Worm (Caenorhabditis elegans) whole organism, young adult: ENCODE results near the gene str-139.

Source experiments
- B0336.3 ChIP-seq: fragments of 200-800 bp; sonication (Bioruptor generic); IDR thresholded peaks from 2 replicates; pipeline ENCODE4 v1.3.6; 2022; ENCODE audit warnings: missing genetic modification characterization, missing compliant biosample characterization
- C06A6.2 ChIP-seq: fragments of 200-800 bp; sonication (Bioruptor generic); conservative IDR thresholded peaks from 2 replicates; pipeline ENCODE4 v1.3.6; 2022; ENCODE audit warnings: missing genetic modification characterization, missing compliant biosample characterization
- F22D6.2 ChIP-seq: sonication (generic microtip); optimal IDR thresholded peaks from 2 replicates; lab custom pipeline; 2016; ENCODE audit warnings: mild to moderate bottlenecking, missing genetic modification characterization, missing compliant biosample characterization
- F49E8.2 ChIP-seq: sonication (generic microtip); optimal IDR thresholded peaks from 3 replicates; lab custom pipeline; 2017; ENCODE audit warnings: missing genetic modification characterization, mild to moderate bottlenecking, missing compliant biosample characterization, antibody characterized with exemption, moderate library complexity; ENCODE audit not compliant: insufficient read depth
- F55B11.4 ChIP-seq: sonication (generic microtip); optimal IDR thresholded peaks from 2 replicates; lab custom pipeline; 2016; ENCODE audit warnings: missing compliant biosample characterization, missing genetic modification characterization, borderline replicate concordance; ENCODE audit not compliant: insufficient read depth
- akir-1 ChIP-seq: fragments of 200-800 bp; sonication (Bioruptor generic); optimal IDR thresholded peaks from 2 replicates; lab custom pipeline; 2018; ENCODE audit warnings: mild to moderate bottlenecking, missing genetic modification characterization, moderate library complexity, missing compliant biosample characterization
- aptf-2 ChIP-seq: fragments of 200-800 bp; sonication (Bioruptor generic); conservative IDR thresholded peaks from 2 replicates; pipeline ENCODE4 v1.3.6; 2022; ENCODE audit warnings: missing genetic modification reagents, missing genetic modification characterization, missing compliant biosample characterization
- bed-2 ChIP-seq: fragments of 200-800 bp; sonication (Bioruptor generic); IDR thresholded peaks from 2 replicates; pipeline ENCODE4 v1.3.6; 2022; ENCODE audit warnings: missing genetic modification reagents, missing genetic modification characterization, missing compliant biosample characterization
- cebp-2 ChIP-seq: fragments of 200-800 bp; sonication (Bioruptor generic); IDR thresholded peaks from 2 replicates; pipeline ENCODE4 v1.3.6; 2022; ENCODE audit warnings: missing genetic modification characterization, missing compliant biosample characterization
- ceh-100 ChIP-seq: fragments of 200-800 bp; sonication (Bioruptor generic); IDR thresholded peaks from 2 replicates; pipeline ENCODE4 v1.3.6; 2022; ENCODE audit warnings: missing genetic modification reagents, missing genetic modification characterization, missing compliant biosample characterization
- ceh-40 ChIP-seq: fragments of 200-800 bp; sonication (Bioruptor generic); IDR thresholded peaks from 2 replicates; pipeline ENCODE4 v1.3.6; 2022; ENCODE audit warnings: missing genetic modification characterization, missing compliant biosample characterization
- ceh-79 ChIP-seq: sonication (generic microtip); optimal IDR thresholded peaks from 2 replicates; lab custom pipeline; 2017; ENCODE audit warnings: mild to moderate bottlenecking, missing genetic modification characterization, missing compliant biosample characterization
- dpl-1 ChIP-seq: fragments of 150-350 bp; optimal IDR thresholded peaks from 2 replicates; lab custom pipeline; 2014; ENCODE audit warnings: missing biosample characterization, missing genetic modification reagents, missing genetic modification characterization
- ets-4 ChIP-seq: fragments of 200-800 bp; sonication (Bioruptor generic); optimal IDR thresholded peaks from 2 replicates; lab custom pipeline; 2018; ENCODE audit warnings: mild to moderate bottlenecking, missing genetic modification characterization, missing compliant biosample characterization
- fkh-3 ChIP-seq: sonication (generic microtip); optimal IDR thresholded peaks from 2 replicates; lab custom pipeline; 2016; ENCODE audit warnings: mild to moderate bottlenecking, missing genetic modification characterization, missing compliant biosample characterization
- gei-17 ChIP-seq: fragments of 200-800 bp; sonication (Bioruptor generic); optimal IDR thresholded peaks from 2 replicates; lab custom pipeline; 2018; ENCODE audit warnings: mild to moderate bottlenecking, missing genetic modification characterization, missing compliant biosample characterization
- him-1 ChIP-seq: sonication (generic microtip); optimal IDR thresholded peaks from 2 replicates; lab custom pipeline; 2016; ENCODE audit warnings: missing genotype, missing genetic modification reagents, missing genetic modification characterization, missing compliant biosample characterization
- hlh-12 ChIP-seq: sonication (generic microtip); optimal IDR thresholded peaks from 2 replicates; lab custom pipeline; 2016; ENCODE audit warnings: missing genetic modification characterization, missing compliant biosample characterization
- hlh-26 ChIP-seq: fragments of 200-800 bp; sonication (Bioruptor generic); conservative IDR thresholded peaks from 2 replicates; pipeline ENCODE4 v1.3.6; 2022; ENCODE audit warnings: missing genetic modification reagents, missing genetic modification characterization, missing compliant biosample characterization
- hrde-1 ChIP-seq: sonication (generic microtip); optimal IDR thresholded peaks from 2 replicates; lab custom pipeline; 2016; ENCODE audit warnings: missing genetic modification characterization, mild to moderate bottlenecking, missing compliant biosample characterization, moderate library complexity, missing genotype, missing genetic modification reagents, borderline replicate concordance
- lag-1 ChIP-seq: fragments of 200-800 bp; sonication (Bioruptor generic); IDR thresholded peaks from 2 replicates; pipeline ENCODE4 v1.3.6; 2022; ENCODE audit warnings: missing genetic modification reagents, missing genetic modification characterization, missing compliant biosample characterization
- let-526 ChIP-seq: fragments of 200-800 bp; sonication (Bioruptor generic); IDR thresholded peaks from 2 replicates; pipeline ENCODE4 v1.3.6; 2022; ENCODE audit warnings: missing genetic modification reagents, missing genetic modification characterization, missing compliant biosample characterization
- lin-35 ChIP-seq, 3 experiments: fragments of 150-350 bp in 2 of 3; sonication (generic microtip) in 1 of 3; optimal IDR thresholded peaks; 2 replicates each; lab custom pipeline; 2014 to 2018; ENCODE audit warnings: missing biosample characterization in 3 of 3, missing genetic modification characterization in 3 of 3, missing genetic modification reagents in 3 of 3
- madf-8 ChIP-seq: fragments of 200-800 bp; sonication (Bioruptor generic); conservative IDR thresholded peaks from 2 replicates; pipeline ENCODE4 v1.3.6; 2022; ENCODE audit warnings: missing genetic modification reagents, missing genetic modification characterization, missing compliant biosample characterization
- mel-28 ChIP-seq: sonication (generic microtip); optimal IDR thresholded peaks from 2 replicates; lab custom pipeline; 2016; ENCODE audit warnings: borderline replicate concordance, mild to moderate bottlenecking, missing genetic modification characterization, missing compliant biosample characterization
- mxl-1 ChIP-seq: sonication (generic microtip); optimal IDR thresholded peaks from 2 replicates; lab custom pipeline; 2016; ENCODE audit warnings: missing genetic modification characterization, missing compliant biosample characterization
- nhr-27 ChIP-seq: fragments of 200-800 bp; sonication (Bioruptor generic); optimal IDR thresholded peaks from 2 replicates; lab custom pipeline; 2018; ENCODE audit warnings: mild to moderate bottlenecking, missing genetic modification characterization, moderate library complexity, missing compliant biosample characterization
- nhr-80 ChIP-seq: sonication (generic microtip); optimal IDR thresholded peaks from 2 replicates; lab custom pipeline; 2016; ENCODE audit warnings: missing genetic modification characterization, missing compliant biosample characterization
- pbrm-1 ChIP-seq: fragments of 200-800 bp; sonication (Bioruptor generic); IDR thresholded peaks from 2 replicates; pipeline ENCODE4 v1.3.6; 2022; ENCODE audit warnings: missing genetic modification reagents, missing genetic modification characterization, missing compliant biosample characterization
- sdz-38 ChIP-seq: sonication (generic microtip); optimal IDR thresholded peaks from 2 replicates; lab custom pipeline; 2016; ENCODE audit warnings: missing genotype, missing genetic modification characterization, missing compliant biosample characterization
- snpc-1.1 ChIP-seq: sonication (generic microtip); optimal IDR thresholded peaks from 2 replicates; lab custom pipeline; 2017; ENCODE audit warnings: missing genetic modification characterization, mild to moderate bottlenecking, missing compliant biosample characterization, antibody characterized with exemption, moderate library complexity, missing genotype, missing genetic modification reagents; ENCODE audit not compliant: insufficient read depth
- snpc-1.3 ChIP-seq: sonication (generic microtip); optimal IDR thresholded peaks from 2 replicates; lab custom pipeline; 2017; ENCODE audit warnings: missing genetic modification characterization, mild to moderate bottlenecking, missing compliant biosample characterization, antibody characterized with exemption, moderate library complexity, missing genotype, missing genetic modification reagents; ENCODE audit not compliant: insufficient read depth
- snpc-3.4 ChIP-seq: sonication (generic microtip); optimal IDR thresholded peaks from 2 replicates; lab custom pipeline; 2017; ENCODE audit warnings: missing genetic modification characterization, mild to moderate bottlenecking, missing compliant biosample characterization, antibody characterized with exemption, moderate library complexity, missing genotype, missing genetic modification reagents
- somi-1 ChIP-seq: fragments of 200-800 bp; sonication (Bioruptor generic); optimal IDR thresholded peaks from 2 replicates; lab custom pipeline; 2018; ENCODE audit warnings: mild to moderate bottlenecking, missing genetic modification characterization, missing compliant biosample characterization
- ztf-6 ChIP-seq: fragments of 200-800 bp; sonication (Bioruptor generic); IDR thresholded peaks from 2 replicates; pipeline ENCODE4 v1.3.6; 2022; ENCODE audit warnings: missing genetic modification reagents, missing genetic modification characterization, missing compliant biosample characterization

The str-139 gene

DNA sequence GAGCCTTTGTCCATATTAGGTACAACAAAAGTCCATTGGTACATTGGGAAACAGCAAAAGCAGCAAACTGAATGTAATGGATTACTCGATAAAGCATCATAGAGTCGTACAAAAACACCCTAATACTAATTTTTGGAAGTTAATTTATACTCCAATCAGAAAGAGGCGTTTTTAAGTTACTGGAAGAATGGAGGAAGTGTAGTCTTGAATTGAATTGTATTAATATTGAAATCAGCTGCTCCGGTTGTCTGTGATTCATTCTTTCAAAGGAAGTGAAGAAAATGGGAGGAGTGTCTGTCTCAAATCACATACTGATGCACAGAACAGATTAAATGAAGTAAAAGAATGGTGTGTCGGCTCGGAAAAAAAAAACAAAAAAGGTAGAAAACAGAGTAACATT is 19.6 kb upstream of the str-139 start, which contains the start of gene str-131:
Gene str-131 (minus strand): TSS at position 101 of the 400 bp plus-strand sequence.
- TF ChIP-seq hlh-12 (tag; lab: Kevin White, UChicago) (no peak), nhr-80 (tag; lab: Kevin White, UChicago) (no peak)

ce11 chrV:8079813-8080212 is 17.8 kb upstream of the str-139 start:
- TF ChIP-seq fkh-3 (tag; lab: Kevin White, UChicago) = no peak
- TF ChIP-seq let-526 (GFP tag; lab: Robert Waterston, UW) = no peak
- TF ChIP-seq snpc-1.1 (tag; lab: Kevin White, UChicago) = no peak
- no peak for TF ChIP-seq ceh-100
- TF ChIP-seq ceh-40 (GFP tag; lab: Robert Waterston, UW) = no peak
- TF ChIP-seq lag-1 (GFP tag; lab: Robert Waterston, UW) = no peak
- TF ChIP-seq F22D6.2 (tag; lab: Kevin White, UChicago) = no peak
- TF ChIP-seq nhr-27 (tag; lab: Kevin White, UChicago) = no peak
- TF ChIP-seq sdz-38 (tag; lab: Kevin White, UChicago) = no peak
- TF ChIP-seq pbrm-1 (GFP tag; lab: Robert Waterston, UW) = no peak
- no peak for TF ChIP-seq him-1
- TF ChIP-seq ztf-6 (GFP tag; lab: Robert Waterston, UW) = no peak
- TF ChIP-seq snpc-1.3 (tag; lab: Kevin White, UChicago) = no peak
- no peak for TF ChIP-seq gei-17
- TF ChIP-seq ets-4 (GFP tag; lab: Kevin White, UChicago) = no peak

DNA sequence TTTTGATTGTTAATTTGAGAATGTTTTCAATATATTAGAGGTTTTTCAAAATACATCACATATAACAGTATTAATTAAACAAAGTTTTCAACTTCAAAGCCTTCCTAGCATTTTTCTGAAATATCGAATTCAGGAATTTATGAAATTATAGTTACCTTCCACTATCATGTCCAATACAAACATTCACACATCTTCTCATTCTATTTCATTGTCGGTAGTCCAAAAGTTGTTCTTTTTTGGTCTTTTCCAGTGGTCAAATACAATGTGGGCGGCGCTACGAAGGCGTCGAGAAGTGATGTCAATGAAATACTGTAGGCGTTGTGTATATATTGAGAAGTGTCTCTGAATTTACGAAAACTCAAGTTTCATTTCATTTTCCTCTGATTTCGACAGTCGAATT is 13.7 kb upstream of the str-139 start, which contains the start of gene catp-3:
Gene catp-3 (plus strand): TSS at position 301 of the 400 bp plus-strand sequence.
- TF ChIP-seq B0336.3 = no peak
- TF ChIP-seq mel-28 (tag; lab: Kevin White, UChicago) = no peak
- TF ChIP-seq ceh-40 (GFP tag; lab: Robert Waterston, UW) = no peak
- no peak for TF ChIP-seq bed-2
- no peak for TF ChIP-seq hrde-1 (tag; lab: Kevin White, UChicago)
- no peak for TF ChIP-seq F55B11.4 (tag; lab: Kevin White, UChicago)
- no peak for TF ChIP-seq snpc-3.4 (tag; lab: Kevin White, UChicago)

DNA sequence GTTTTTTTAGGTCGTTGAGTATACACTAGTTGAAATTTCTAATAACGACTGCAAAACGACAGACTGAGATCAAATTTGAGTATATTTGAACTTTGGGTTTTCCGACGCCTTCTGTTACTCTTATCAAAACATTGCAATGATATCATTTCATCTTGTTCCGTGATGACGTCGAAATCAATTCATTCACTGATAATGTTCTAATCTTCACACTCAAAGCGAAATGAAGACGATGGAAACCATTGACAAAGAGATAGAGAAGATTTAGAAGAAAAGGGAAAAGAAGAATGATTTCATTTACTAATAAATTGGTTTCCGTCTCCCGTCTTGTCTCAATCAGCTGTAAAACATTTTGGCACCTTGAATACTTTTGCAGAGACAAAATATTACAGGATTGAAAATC is 11.2 kb upstream of the str-139 start:
- TF ChIP-seq somi-1 (GFP tag; lab: Kevin White, UChicago) (peak; percentile 15), cebp-2 (GFP tag; lab: Robert Waterston, UW) (no peak)

ce11 chrV:8072047-8072446 is 10.1 kb upstream of the str-139 start, which contains the start of gene str-144:
Gene str-144, minus strand, starts transcription at chrV:8072147.
- TF ChIP-seq hlh-12 (tag; lab: Kevin White, UChicago) = no peak
- no peak for TF ChIP-seq C06A6.2 (GFP tag; lab: Robert Waterston, UW)
- TF ChIP-seq aptf-2 (GFP tag; lab: Robert Waterston, UW) = no peak
- TF ChIP-seq F49E8.2 = no peak
- no peak for TF ChIP-seq hlh-26
- TF ChIP-seq dpl-1 = no peak
- no peak for TF ChIP-seq mxl-1 (tag; lab: Kevin White, UChicago)
- no peak for TF ChIP-seq ets-4 (GFP tag; lab: Kevin White, UChicago)
- TF ChIP-seq madf-8 = no peak
- no peak for TF ChIP-seq akir-1 (GFP tag; lab: Kevin White, UChicago)
- no peak for TF ChIP-seq lin-35 (GFP tag; optimal IDR thresholded peaks at IDR 0.05; lab: Kevin White, UChicago)
- TF ChIP-seq ceh-79 (tag; lab: Kevin White, UChicago) = no peak
- TF ChIP-seq ceh-40 (GFP tag; lab: Robert Waterston, UW) = no peak
